Fruit fly (Drosophila melanogaster): ENCODE data around the gene CG33630.

Gene CG33630

dm6 chr3R:10084914-10085313, 22.5 kb downstream of the CG33630 start (continued):
- TF ChIP-seq CG12071 (GFP tag; optimal IDR thresholded peaks at IDR 0.05), result peak; percentile 25
- TF ChIP-seq CG11504 (tag; optimal IDR thresholded peaks at IDR 0.05), result peak; percentile 42
- no peak for TF ChIP-seq ssp (GFP tag; IDR thresholded peaks at IDR 0.05)
- TF ChIP-seq NfI (GFP tag; optimal IDR thresholded peaks at IDR 0.05), result peak; percentile 17
- TF ChIP-seq ind (GFP tag; optimal IDR thresholded peaks at IDR 0.05), result peak; percentile 45
- TF ChIP-seq Xrp1 (GFP tag; IDR thresholded peaks at IDR 0.05), result peak; percentile 19; the same call in 1 of the 2 replicates
- TF ChIP-seq CG12391 (tag; optimal IDR thresholded peaks at IDR 0.05), result peak; percentile 25
- peak; percentile 65 for TF ChIP-seq BtbVII (GFP tag; optimal IDR thresholded peaks at IDR 0.05)
- peak; percentile 35 for TF ChIP-seq CG15269 (tag; optimal IDR thresholded peaks at IDR 0.05)
- peak; percentile 70 for TF ChIP-seq pho (GFP tag; optimal IDR thresholded peaks at IDR 0.05)
- TF ChIP-seq dmrt99B (tag; optimal IDR thresholded peaks at IDR 0.05), result peak; percentile 39
- TF ChIP-seq Ravus (GFP tag; IDR thresholded peaks at IDR 0.05), result no peak
- TF ChIP-seq sima (GFP tag; optimal IDR thresholded peaks at IDR 0.05), result no peak
- TF ChIP-seq CG3726 (GFP tag; IDR thresholded peaks at IDR 0.05), result no peak
- peak; percentile 49 for TF ChIP-seq CG30403 (GFP tag; optimal IDR thresholded peaks at IDR 0.05)
- peak; percentile 7 for TF ChIP-seq CG13296 (GFP tag; optimal IDR thresholded peaks at IDR 0.05)
- TF ChIP-seq Rfx (GFP tag; IDR thresholded peaks at IDR 0.05), result peak; percentile 79
- no peak for TF ChIP-seq nerfin-2 (GFP tag; IDR thresholded peaks at IDR 0.05; ENCODE audit: partially characterized antibody)
- TF ChIP-seq cad (GFP tag; optimal IDR thresholded peaks at IDR 0.05), result no peak
- peak; percentile 68 for TF ChIP-seq Fer3 (tag; optimal IDR thresholded peaks at IDR 0.05)
- TF ChIP-seq Max (GFP tag; optimal IDR thresholded peaks at IDR 0.05), result no peak
- TF ChIP-seq Pdp1 (GFP tag; optimal IDR thresholded peaks at IDR 0.05), result peak; percentile 8 to 27
- TF ChIP-seq gem (tag; optimal IDR thresholded peaks at IDR 0.05), result peak; percentile 59
- TF ChIP-seq Dip3 (GFP tag; optimal IDR thresholded peaks at IDR 0.05), result peak; percentile 71
- peak; percentile 21; the same call in 1 of the 2 replicates for TF ChIP-seq Nf-YA (GFP tag; IDR thresholded peaks at IDR 0.05)
- TF ChIP-seq twi (tag; optimal IDR thresholded peaks at IDR 0.05), result no peak
- TF ChIP-seq CG14050 (GFP tag; IDR thresholded peaks at IDR 0.05), result no peak
- no peak for TF ChIP-seq Eip74EF (GFP tag; optimal IDR thresholded peaks at IDR 0.05)
- peak; percentile 53 for TF ChIP-seq Fer1 (GFP tag; optimal IDR thresholded peaks at IDR 0.05)
- TF ChIP-seq Chrac-16 (GFP tag; optimal IDR thresholded peaks at IDR 0.05), result no peak
- TF ChIP-seq CG2712 (tag; optimal IDR thresholded peaks at IDR 0.05), result peak; percentile 9
- TF ChIP-seq CG16815 (GFP tag; optimal IDR thresholded peaks at IDR 0.05), result peak; percentile 69
- TF ChIP-seq MESR4 (GFP tag; optimal IDR thresholded peaks at IDR 0.05), result no peak
- TF ChIP-seq sd (tag; optimal IDR thresholded peaks at IDR 0.05), result peak; percentile 7
- 0 out of 3 replicates have a peak, but pooled peaks have one; percentile 61 for TF ChIP-seq C15 (GFP tag; IDR thresholded peaks at IDR 0.05)
- TF ChIP-seq Usf (GFP tag; optimal IDR thresholded peaks at IDR 0.05), result peak; percentile 50
- TF ChIP-seq ERR (GFP tag; optimal IDR thresholded peaks at IDR 0.05), result peak; percentile 5
- no peak for TF ChIP-seq hth (optimal IDR thresholded peaks at IDR 0.05)
- TF ChIP-seq CG10147 (GFP tag; optimal IDR thresholded peaks at IDR 0.05), result peak; percentile 66
- peak; percentile 22 for TF ChIP-seq CG15011 (GFP tag; optimal IDR thresholded peaks at IDR 0.05)
- TF ChIP-seq CG9932 (GFP tag; IDR thresholded peaks at IDR 0.05), result peak; percentile 86
- TF ChIP-seq ham (GFP tag; IDR thresholded peaks at IDR 0.05), result no peak
- TF ChIP-seq CG15514 (GFP tag; optimal IDR thresholded peaks at IDR 0.05), result peak; percentile 57
- TF ChIP-seq Opbp (GFP tag; IDR thresholded peaks at IDR 0.05; ENCODE audit: partially characterized antibody), result no peak
- peak; percentile 66 for TF ChIP-seq grau (tag; optimal IDR thresholded peaks at IDR 0.05)
- TF ChIP-seq zen2 (GFP tag; IDR thresholded peaks at IDR 0.05; ENCODE audit: partially characterized antibody), result no peak
- no peak for TF ChIP-seq D19A (tag; optimal IDR thresholded peaks at IDR 0.05)
- no peak for TF ChIP-seq prd (optimal IDR thresholded peaks at IDR 0.05)
- peak; percentile 66 for TF ChIP-seq prd (GFP tag; IDR thresholded peaks at IDR 0.05)
- peak; percentile 35 for TF ChIP-seq luna (GFP tag; optimal IDR thresholded peaks at IDR 0.05)
- no peak for TF ChIP-seq CG18476 (GFP tag; optimal IDR thresholded peaks at IDR 0.05)

All from whole organism, embryonic.